Fruit fly (Drosophila melanogaster) whole organism, embryonic: Measurements from ENCODE around the gene CG4101.

Source experiments
- CG11085 ChIP-seq: fragments of 200-800 bp; sonication (Bioruptor generic); IDR thresholded peaks from 2 replicates; pipeline ENCODE4 v1.3.6; 2022; ENCODE audit warnings: missing biosample characterization, missing genetic modification characterization
- CG14441 ChIP-seq: fragments of 200-800 bp; sonication (Bioruptor generic); IDR thresholded peaks from 2 replicates; pipeline ENCODE4 v1.3.6; 2022; ENCODE audit warnings: missing biosample characterization, missing genetic modification characterization
- CG5953 ChIP-seq: fragments of 200-800 bp; sonication (Bioruptor generic); IDR thresholded peaks from 2 replicates; pipeline ENCODE4 v1.3.6; 2022; ENCODE audit warnings: missing biosample characterization, missing genetic modification characterization
- CG9876 ChIP-seq: fragments of 200-800 bp; sonication (Bioruptor generic); optimal IDR thresholded peaks from 2 replicates; lab custom pipeline; 2016; ENCODE audit warnings: missing biosample characterization, missing genetic modification characterization
- Med ChIP-seq: fragments of 200-800 bp; sonication (Bioruptor generic); peaks from one replicate; lab custom pipeline; 2016; ENCODE audit warnings: missing biosample characterization, missing genetic modification characterization, mild to moderate bottlenecking, inconsistent platforms, moderate library complexity
- cato ChIP-seq: fragments of 200-800 bp; sonication (Bioruptor generic); optimal IDR thresholded peaks from 2 replicates; lab custom pipeline; 2016; ENCODE audit warnings: missing biosample characterization, missing genetic modification characterization, borderline replicate concordance
- fd3F ChIP-seq: fragments of 200-800 bp; sonication (Bioruptor generic); optimal IDR thresholded peaks from 2 replicates; lab custom pipeline; 2018; ENCODE audit warnings: missing biosample characterization, mild to moderate bottlenecking, missing genetic modification characterization, moderate library complexity
- tll ChIP-seq, 2 experiments: fragments of 200-800 bp in 1 of 2; fragments of >200 bp in 1 of 2; sonication (Bioruptor generic) in 1 of 2; optimal IDR thresholded peaks; 2 replicates each; lab custom pipeline; 2017 to 2019; ENCODE audit warnings: missing biosample characterization in 2 of 2, missing genetic modification characterization in 2 of 2, mild to moderate bottlenecking in 1 of 2, moderate library complexity in 1 of 2
- tx ChIP-seq: fragments of 200-800 bp; sonication (Bioruptor generic); optimal IDR thresholded peaks from 2 replicates; lab custom pipeline; 2016; ENCODE audit warnings: missing biosample characterization, missing genetic modification characterization

- TF ChIP-seq fd3F (GFP tag; lab: Kevin White, UChicago) (no peak), CG5953 (GFP tag; lab: Robert Waterston, UW) (no peak), cato (GFP tag; lab: Kevin White, UChicago) (no peak), tx (GFP tag; lab: Kevin White, UChicago) (no peak), Med (peak; percentile 31), tll (GFP tag; optimal IDR thresholded peaks at IDR 0.05; lab: Kevin White, UChicago) (no peak), CG14441 (GFP tag; lab: Robert Waterston, UW) (no peak), CG11085 (no peak), CG9876 (GFP tag; lab: Kevin White, UChicago) (no peak)
These were observed 28.8 kb downstream of the CG4101 start for dm6 chr3L:16641094-16641493.
